Fruit fly (Drosophila melanogaster) whole organism, pupa: ENCODE data around the gene Smg6.
A peak's percentile ranks its signal among the peaks of the same experiment; 100 is the strongest.

Source experiments
- CG4496 ChIP-seq: fragments of 200-800 bp; sonication (Bioruptor generic); IDR thresholded peaks from 3 replicates; pipeline ENCODE4 v1.3.6; 2022; ENCODE audit warnings: missing biosample characterization, missing genetic modification characterization
- D1 ChIP-seq: fragments of 200-800 bp; sonication (Bioruptor generic); optimal IDR thresholded peaks from 2 replicates; lab custom pipeline; 2018; ENCODE audit warnings: missing biosample characterization, mild to moderate bottlenecking, missing genetic modification characterization, moderate library complexity
- EcR ChIP-seq: fragments of 200-800 bp; sonication (Bioruptor generic); optimal IDR thresholded peaks from 3 replicates; lab custom pipeline; 2019; ENCODE audit warnings: missing biosample characterization, missing genetic modification characterization, mild to moderate bottlenecking, moderate library complexity, missing genetic modification reagents
- Pif1A ChIP-seq: fragments of 200-800 bp; sonication (Bioruptor generic); optimal IDR thresholded peaks from 3 replicates; lab custom pipeline; 2016; ENCODE audit warnings: missing biosample characterization, missing genetic modification characterization
- fd96Ca ChIP-seq: fragments of 200-800 bp; sonication (Bioruptor generic); IDR thresholded peaks from 3 replicates; pipeline ENCODE4 v1.3.6; 2022; ENCODE audit warnings: missing biosample characterization, missing genetic modification characterization

DNA sequence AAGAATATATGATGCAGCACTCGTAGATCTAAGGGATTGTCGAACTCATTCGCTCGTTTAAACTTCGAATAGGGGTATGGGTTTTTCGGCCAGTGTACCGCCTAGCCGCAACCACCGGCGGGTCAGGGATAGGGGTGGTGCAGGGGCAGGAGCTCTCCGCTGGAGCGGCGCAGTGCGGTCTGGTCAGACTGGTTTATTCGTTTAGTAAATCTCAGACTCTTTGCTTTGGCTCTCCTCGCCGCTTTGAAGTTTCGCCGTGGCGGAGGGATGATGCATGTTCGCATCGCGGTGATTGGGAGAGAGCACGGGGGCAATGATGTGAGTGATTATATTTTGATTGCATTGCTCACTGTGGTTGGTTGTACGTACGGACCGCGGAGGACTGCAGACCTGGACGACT lies 49.1 kb upstream of the Smg6 start, which contains the start of gene fd96Ca:
- TF ChIP-seq CG4496 (0 out of 3 replicates have a peak, but pooled peaks have one; percentile 42), EcR (GFP tag; lab: Kevin White, UChicago) (no peak), fd96Ca (no peak), D1 (tag; lab: Kevin White, UChicago) (no peak), Pif1A (GFP tag; lab: Kevin White, UChicago) (no peak)
